Worm (Caenorhabditis elegans): Measurements from ENCODE around the gene Y38H6C.13.

DNA sequence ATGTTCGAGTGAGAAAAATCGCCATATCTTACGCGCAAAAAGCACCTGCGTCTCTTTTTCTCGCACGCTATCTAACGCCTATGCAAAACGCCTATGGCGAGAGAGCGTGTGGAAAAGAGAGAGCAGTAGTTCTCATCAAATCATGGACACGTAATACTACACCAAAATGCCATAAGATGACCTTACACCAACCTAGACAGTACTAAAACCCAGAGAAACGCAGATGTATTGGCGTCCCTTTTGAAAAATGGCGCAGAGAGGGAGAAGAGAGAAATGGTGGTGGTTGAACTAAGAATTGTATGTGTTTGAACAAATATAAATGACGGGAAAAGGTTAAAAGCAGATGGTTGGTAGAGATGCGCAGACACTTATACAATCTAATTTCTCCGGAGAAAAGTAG lies 11.5 kb downstream of the Y38H6C.13 start, which contains the start of gene Y38H6C.16:
- TF ChIP-seq nhr-11 (tag; optimal IDR thresholded peaks at IDR 0.05) (no peak), hlh-15 (tag; optimal IDR thresholded peaks at IDR 0.05) (no peak), fkh-6 (tag; optimal IDR thresholded peaks at IDR 0.05) (no peak), lin-11 (tag; optimal IDR thresholded peaks at IDR 0.05) (no peak)
